Worm (Caenorhabditis elegans): ENCODE results near the gene M02D8.2.

Gene M02D8.2

ce11 chrX:8718153-8718552, 21.3 kb upstream of the M02D8.2 start:
- TF ChIP-seq ceh-28 (tag; optimal IDR thresholded peaks at IDR 0.05) (no peak), ztf-11 (tag; optimal IDR thresholded peaks at IDR 0.05) (no peak), pha-4 (tag; optimal IDR thresholded peaks at IDR 0.05) (peak; percentile 40)

ce11 chrX:8718856-8719255, 20.6 kb upstream of the M02D8.2 start, which contains the start of gene F53A9.8:
Gene F53A9.8 (minus strand): TSS chrX:8718904.
- TF ChIP-seq pqm-1 (tag; optimal IDR thresholded peaks at IDR 0.05) (peak; percentile 61), jun-1 (tag; optimal IDR thresholded peaks at IDR 0.05) (no peak), ceh-82 (tag; optimal IDR thresholded peaks at IDR 0.05) (no peak), lsy-12 (tag; optimal IDR thresholded peaks at IDR 0.05) (no peak), pha-4 (tag; optimal IDR thresholded peaks at IDR 0.05) (peak; percentile 71), fos-1 (tag; optimal IDR thresholded peaks at IDR 0.05) (no peak), elt-2 (tag; optimal IDR thresholded peaks at IDR 0.05) (peak; percentile 75)

ce11 chrX:8719888-8720287, 19.6 kb upstream of the M02D8.2 start:
- TF ChIP-seq pqm-1 (tag; optimal IDR thresholded peaks at IDR 0.05) (peak; percentile 13), nhr-76 (tag; optimal IDR thresholded peaks at IDR 0.05) (no peak), jun-1 (tag; optimal IDR thresholded peaks at IDR 0.05) (no peak), unc-39 (tag; optimal IDR thresholded peaks at IDR 0.05) (no peak), pha-4 (tag; optimal IDR thresholded peaks at IDR 0.05) (peak; percentile 67), elt-3 (tag; optimal IDR thresholded peaks at IDR 0.05) (no peak), snpc-4 (tag; optimal IDR thresholded peaks at IDR 0.05) (no peak), fkh-10 (GFP tag; optimal IDR thresholded peaks at IDR 0.05) (no peak), nhr-12 (tag; optimal IDR thresholded peaks at IDR 0.05) (no peak), nhr-11 (tag; optimal IDR thresholded peaks at IDR 0.05) (no peak), ceh-9 (tag; optimal IDR thresholded peaks at IDR 0.05) (no peak), nhr-25 (tag; optimal IDR thresholded peaks at IDR 0.05) (no peak), elt-2 (tag; optimal IDR thresholded peaks at IDR 0.05) (peak; percentile 78)

ce11 chrX:8720658-8721057, 18.8 kb upstream of the M02D8.2 start, which contains the start of gene F53A9.9:
Gene F53A9.9 (minus strand): TSS chrX:8720758.
- no peak for TF ChIP-seq ceh-16 (tag; optimal IDR thresholded peaks at IDR 0.05)
- TF ChIP-seq lin-39 (tag; optimal IDR thresholded peaks at IDR 0.05) = no peak
- no peak for TF ChIP-seq nhr-28 (tag; optimal IDR thresholded peaks at IDR 0.05)
- no peak for TF ChIP-seq sea-2 (GFP tag; optimal IDR thresholded peaks at IDR 0.05)
- TF ChIP-seq aly-2 (tag; optimal IDR thresholded peaks at IDR 0.05) = no peak
- TF ChIP-seq pqm-1 (tag; optimal IDR thresholded peaks at IDR 0.05) = no peak
- no peak for TF ChIP-seq R02D3.7 (tag; optimal IDR thresholded peaks at IDR 0.05)
- no peak for TF ChIP-seq jun-1 (tag; optimal IDR thresholded peaks at IDR 0.05)
- TF ChIP-seq pha-4 (tag; optimal IDR thresholded peaks at IDR 0.05) = no peak

- TF ChIP-seq fkh-2 (tag; optimal IDR thresholded peaks at IDR 0.05) (no peak), ztf-11 (tag; optimal IDR thresholded peaks at IDR 0.05) (no peak), pha-4 (tag; optimal IDR thresholded peaks at IDR 0.05) (peak; percentile 91)
Observed at ce11 chrX:8721273-8721672, 18.2 kb upstream of the M02D8.2 start.

ce11 chrX:8723127-8723600, 16.3 kb upstream of the M02D8.2 start, which contains the start of gene tnt-2:
Gene tnt-2 (minus strand): TSS chrX:8723550.
- TF ChIP-seq lsy-12 (tag; optimal IDR thresholded peaks at IDR 0.05) = no peak
- no peak for TF ChIP-seq tbx-2 (tag; optimal IDR thresholded peaks at IDR 0.05)
- TF ChIP-seq aly-2 (tag; optimal IDR thresholded peaks at IDR 0.05) = no peak
- TF ChIP-seq lin-39 (tag; optimal IDR thresholded peaks at IDR 0.05) = no peak
- TF ChIP-seq ceh-82 (tag; optimal IDR thresholded peaks at IDR 0.05) = no peak
- TF ChIP-seq nhr-77 (tag; optimal IDR thresholded peaks at IDR 0.05) = no peak
- no peak for TF ChIP-seq nhr-12 (tag; optimal IDR thresholded peaks at IDR 0.05)
- TF ChIP-seq skn-1 (tag; optimal IDR thresholded peaks at IDR 0.05) = no peak
- no peak for TF ChIP-seq nfya-1 (tag; optimal IDR thresholded peaks at IDR 0.05; ENCODE audit: insufficient read depth)
- TF ChIP-seq eor-1 (tag; optimal IDR thresholded peaks at IDR 0.05) = no peak
- no peak for TF ChIP-seq R02D3.7 (tag; optimal IDR thresholded peaks at IDR 0.05)
- TF ChIP-seq egl-27 (tag; optimal IDR thresholded peaks at IDR 0.05) = no peak
- no peak for TF ChIP-seq jun-1 (tag; optimal IDR thresholded peaks at IDR 0.05)
- no peak for TF ChIP-seq mml-1 (tag; optimal IDR thresholded peaks at IDR 0.05)
- no peak for TF ChIP-seq pha-4 (tag; optimal IDR thresholded peaks at IDR 0.05)
- no peak for TF ChIP-seq ZK546.5 (tag; optimal IDR thresholded peaks at IDR 0.05)
- TF ChIP-seq fos-1 (tag; optimal IDR thresholded peaks at IDR 0.05) = no peak
- no peak for TF ChIP-seq lin-15B (tag; optimal IDR thresholded peaks at IDR 0.05)
- no peak for TF ChIP-seq elt-2 (tag; optimal IDR thresholded peaks at IDR 0.05)
